Fruit fly (Drosophila melanogaster) whole organism: ENCODE measurements around the gene ppk.

Source experiments
- Dll ChIP-seq: fragments of >200 bp; optimal IDR thresholded peaks from 2 replicates; lab custom pipeline; 2017
- psq ChIP-seq: fragments of >200 bp; optimal IDR thresholded peaks from 2 replicates; lab custom pipeline; 2017
- usp ChIP-seq: fragments of >200 bp; optimal IDR thresholded peaks from 2 replicates; lab custom pipeline; 2017; ENCODE audit warnings: missing biosample characterization, missing genetic modification characterization, mixed read lengths

DNA sequence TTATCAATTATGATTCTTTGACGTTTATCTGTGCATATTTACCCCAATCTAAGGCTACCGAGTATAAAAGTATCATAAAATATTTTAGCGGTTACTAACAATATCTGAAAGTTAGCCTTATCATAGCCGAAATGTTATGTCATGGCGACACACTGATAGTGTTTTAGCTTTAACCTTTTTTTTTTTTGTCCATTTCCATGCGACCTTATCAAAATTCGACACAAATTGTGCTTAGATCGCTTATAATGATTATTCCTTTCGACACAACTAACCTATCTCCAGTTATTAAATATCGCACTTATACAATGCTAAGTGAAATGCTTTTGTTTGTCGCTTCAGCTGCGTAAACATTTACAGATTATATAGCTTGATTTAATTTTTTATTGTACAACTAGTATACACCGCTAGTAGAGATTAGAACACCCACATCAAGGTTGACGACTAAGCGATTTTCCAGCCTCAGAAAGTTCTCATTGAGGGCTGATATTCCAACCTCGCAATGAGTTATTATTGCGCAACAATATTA is 44.6 kb downstream of the ppk start:
- TF ChIP-seq psq (no peak), usp (GFP tag; lab: Kevin White, UChicago) (no peak), Dll (lab: Kevin White, UChicago) (no peak)
